Worm (Caenorhabditis elegans): Measurements from ENCODE around the gene D1054.19.

DNA sequence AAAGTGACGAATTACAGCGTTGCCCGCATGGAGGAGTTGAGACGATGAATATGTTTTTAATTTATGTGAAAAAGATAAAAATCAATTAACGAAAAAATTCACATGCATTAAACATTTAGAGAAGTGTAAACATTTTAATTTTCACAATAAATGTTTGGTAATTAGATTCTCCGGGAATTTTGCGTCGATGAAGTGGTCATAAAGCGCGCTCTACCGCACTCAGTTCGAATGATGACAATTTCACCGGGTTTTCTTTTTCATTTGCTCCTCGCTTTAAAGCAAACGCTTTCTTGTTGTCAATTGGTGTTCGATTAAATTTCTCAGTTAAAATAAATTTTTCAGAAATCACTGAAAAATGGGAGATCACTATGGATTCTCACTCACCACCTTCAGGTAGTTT, 25.6 kb upstream of the D1054.19 start, which contains the start of the genes D1054.1 and pas-2:
- TF ChIP-seq hlh-30 (tag; optimal IDR thresholded peaks at IDR 0.05; ENCODE audit: insufficient read depth) (no peak), unc-3 (GFP tag; conservative IDR thresholded peaks at IDR 0.05) (no peak), unc-3 (tag; optimal IDR thresholded peaks at IDR 0.05) (no peak), ama-1 (optimal IDR thresholded peaks at IDR 0.05) (no peak), gmeb-2 (tag; optimal IDR thresholded peaks at IDR 0.05) (no peak), unc-42 (tag; optimal IDR thresholded peaks at IDR 0.05) (peak; percentile 90), K02D7.2 (tag; optimal IDR thresholded peaks at IDR 0.05) (no peak), ref-2 (tag; optimal IDR thresholded peaks at IDR 0.05) (no peak), ceh-24 (tag; optimal IDR thresholded peaks at IDR 0.05) (no peak), ceh-9 (tag; optimal IDR thresholded peaks at IDR 0.05) (no peak), ceh-19 (GFP tag; optimal IDR thresholded peaks at IDR 0.05) (no peak), pax-1 (tag; optimal IDR thresholded peaks at IDR 0.05) (no peak)
